Worm (Caenorhabditis elegans): ENCODE results near the gene oac-12.

DNA sequence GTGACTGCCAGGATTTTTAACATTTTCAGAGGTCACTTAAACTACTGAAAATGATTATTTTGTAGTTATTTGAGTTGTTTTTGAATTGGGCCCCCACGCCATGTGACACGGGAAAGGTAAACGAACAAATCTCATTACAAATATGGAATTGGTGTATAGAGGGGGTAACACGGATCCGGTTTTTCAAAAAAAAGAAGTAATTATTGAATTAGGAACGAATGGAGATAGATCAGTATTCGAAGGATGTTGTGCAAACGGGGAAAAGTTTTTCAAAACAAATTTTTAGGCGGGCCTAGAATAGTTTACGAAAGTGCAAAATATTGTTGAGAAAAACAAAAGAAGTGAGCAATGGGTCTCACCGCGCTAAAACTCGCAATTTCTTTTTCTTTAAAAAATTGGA is 34.1 kb upstream of the oac-12 start, which contains the start of gene F32D1.11:
- TF ChIP-seq B0035.1 (tag; optimal IDR thresholded peaks at IDR 0.05), result no peak
- TF ChIP-seq nhr-80 (tag; optimal IDR thresholded peaks at IDR 0.05), result no peak

Measured in whole organism, young adult.